Fruit fly (Drosophila melanogaster) whole organism, prepupa: ENCODE data around the gene Galk.

ENCODE experiments used
- Blimp-1 ChIP-seq: fragments of 200-800 bp; sonication (Bioruptor generic); optimal IDR thresholded peaks from 3 replicates; lab custom pipeline; 2017; ENCODE audit warnings: missing biosample characterization, missing genetic modification characterization, mild to moderate bottlenecking, moderate library complexity, missing genetic modification reagents
- CG10631 ChIP-seq: fragments of 200-800 bp; sonication (Bioruptor generic); optimal IDR thresholded peaks from 2 replicates; lab custom pipeline; 2016; ENCODE audit warnings: missing biosample characterization, missing genetic modification characterization
- CG10669 ChIP-seq: fragments of 200-800 bp; sonication (Bioruptor generic); optimal IDR thresholded peaks from 3 replicates; lab custom pipeline; 2018; ENCODE audit warnings: missing biosample characterization, mild to moderate bottlenecking, missing genetic modification characterization, moderate library complexity
- CG11294 ChIP-seq: fragments of 200-800 bp; sonication (Bioruptor generic); IDR thresholded peaks from 2 replicates; pipeline ENCODE4 v1.3.6; 2022; ENCODE audit warnings: missing biosample characterization, missing genetic modification characterization
- CG11902 ChIP-seq: fragments of 200-800 bp; sonication (Bioruptor generic); optimal IDR thresholded peaks from 3 replicates; lab custom pipeline; 2016; ENCODE audit warnings: missing biosample characterization, missing genetic modification characterization
- CG15336 ChIP-seq: fragments of 200-800 bp; sonication (Bioruptor generic); IDR thresholded peaks from 2 replicates; pipeline ENCODE4 v1.3.6; 2022; ENCODE audit warnings: missing biosample characterization, missing genetic modification characterization
- CG3032 ChIP-seq: fragments of 200-800 bp; optimal IDR thresholded peaks from 2 replicates; lab custom pipeline; 2019; ENCODE audit warnings: missing biosample characterization, mild to moderate bottlenecking, missing genetic modification characterization, moderate library complexity
- CG32006 ChIP-seq: fragments of 200-800 bp; sonication (Bioruptor generic); optimal IDR thresholded peaks from 3 replicates; lab custom pipeline; 2017; ENCODE audit warnings: missing biosample characterization, mild to moderate bottlenecking, missing genetic modification characterization
- CG3919 ChIP-seq: fragments of 200-800 bp; sonication (Bioruptor generic); optimal IDR thresholded peaks from 3 replicates; lab custom pipeline; 2016; ENCODE audit warnings: missing biosample characterization, missing genetic modification characterization
- CG4318 ChIP-seq: fragments of 200-800 bp; sonication (Bioruptor generic); optimal IDR thresholded peaks from 3 replicates; lab custom pipeline; 2017; ENCODE audit warnings: missing biosample characterization, mild to moderate bottlenecking, missing genetic modification characterization
- CG6163 ChIP-seq: fragments of 200-800 bp; sonication (Bioruptor generic); IDR thresholded peaks from 3 replicates; pipeline ENCODE4 v1.3.6; 2022; ENCODE audit warnings: missing biosample characterization, missing genetic modification characterization
- CG6808 ChIP-seq: fragments of 200-800 bp; sonication (Bioruptor generic); optimal IDR thresholded peaks from 3 replicates; lab custom pipeline; 2017; ENCODE audit warnings: missing biosample characterization, missing genetic modification characterization, mild to moderate bottlenecking, moderate library complexity, missing genetic modification reagents
- CG6854 ChIP-seq: fragments of 200-800 bp; sonication (Bioruptor generic); optimal IDR thresholded peaks from 2 replicates; lab custom pipeline; 2017; ENCODE audit warnings: missing biosample characterization, mild to moderate bottlenecking, missing genetic modification characterization
- CG7368 ChIP-seq: fragments of 200-800 bp; sonication (Bioruptor generic); optimal IDR thresholded peaks from 3 replicates; lab custom pipeline; 2016; ENCODE audit warnings: missing biosample characterization, missing genetic modification characterization
- CG8632 ChIP-seq: fragments of 200-800 bp; sonication (Bioruptor generic); optimal IDR thresholded peaks from 3 replicates; lab custom pipeline; 2016; ENCODE audit warnings: missing biosample characterization, missing genetic modification characterization
- Eip78C ChIP-seq: fragments of 200-800 bp; sonication (Bioruptor generic); peaks from one replicate; lab custom pipeline; 2016; ENCODE audit warnings: missing biosample characterization, missing genetic modification characterization
- Eip93F ChIP-seq: fragments of 200-800 bp; sonication (Bioruptor generic); optimal IDR thresholded peaks from 2 replicates; lab custom pipeline; 2016; ENCODE audit warnings: missing biosample characterization, mild to moderate bottlenecking, missing genetic modification characterization
- Ets21C ChIP-seq: fragments of 200-800 bp; sonication (Bioruptor generic); optimal IDR thresholded peaks from 3 replicates; lab custom pipeline; 2016; ENCODE audit warnings: missing biosample characterization, missing genetic modification characterization
- Hr39 ChIP-seq: fragments of 200-800 bp; sonication (Bioruptor generic); optimal IDR thresholded peaks from 2 replicates; lab custom pipeline; 2016; ENCODE audit warnings: missing biosample characterization, missing genetic modification characterization
- Lpt ChIP-seq: fragments of 200-800 bp; sonication (Bioruptor generic); optimal IDR thresholded peaks from 3 replicates; lab custom pipeline; 2016; ENCODE audit warnings: missing biosample characterization, missing genetic modification characterization
- Met ChIP-seq: fragments of 200-800 bp; sonication (Bioruptor generic); optimal IDR thresholded peaks from 3 replicates; lab custom pipeline; 2016; ENCODE audit warnings: missing biosample characterization, missing genetic modification characterization
- Smox ChIP-seq: fragments of 200-800 bp; sonication (Bioruptor generic); optimal IDR thresholded peaks from 3 replicates; lab custom pipeline; 2016; ENCODE audit warnings: missing biosample characterization, missing genetic modification characterization
- Sox102F ChIP-seq: fragments of 200-800 bp; sonication (Bioruptor generic); optimal IDR thresholded peaks from 2 replicates; lab custom pipeline; 2016; ENCODE audit warnings: missing biosample characterization, mild to moderate bottlenecking, missing genetic modification characterization
- Sox14 ChIP-seq: fragments of 200-800 bp; sonication (Bioruptor generic); optimal IDR thresholded peaks from 3 replicates; lab custom pipeline; 2016; ENCODE audit warnings: missing biosample characterization, missing genetic modification characterization
- Sox15 ChIP-seq: fragments of 200-800 bp; sonication (Bioruptor generic); optimal IDR thresholded peaks from 3 replicates; lab custom pipeline; 2016; ENCODE audit warnings: missing biosample characterization, missing genetic modification characterization
- achi ChIP-seq: fragments of 200-800 bp; sonication (Bioruptor generic); optimal IDR thresholded peaks from 3 replicates; lab custom pipeline; 2016; ENCODE audit warnings: missing biosample characterization, missing genetic modification characterization
- acj6 ChIP-seq: fragments of 200-800 bp; sonication (Bioruptor generic); optimal IDR thresholded peaks from 3 replicates; lab custom pipeline; 2016; ENCODE audit warnings: missing biosample characterization, missing genetic modification characterization
- cyc ChIP-seq: fragments of 200-800 bp; sonication (Bioruptor generic); optimal IDR thresholded peaks from 3 replicates; lab custom pipeline; 2016; ENCODE audit warnings: missing biosample characterization, missing genetic modification characterization
- dsx ChIP-seq: fragments of 200-800 bp; optimal IDR thresholded peaks from 3 replicates; lab custom pipeline; 2019; ENCODE audit warnings: missing biosample characterization, mild to moderate bottlenecking, missing genetic modification characterization, moderate library complexity; ENCODE audit not compliant: poor library complexity, severe bottlenecking
- esn ChIP-seq: fragments of 200-800 bp; sonication (Bioruptor generic); optimal IDR thresholded peaks from 2 replicates; lab custom pipeline; 2016; ENCODE audit warnings: missing biosample characterization, mild to moderate bottlenecking, missing genetic modification characterization, moderate library complexity
- fd59A ChIP-seq: fragments of 200-800 bp; sonication (Bioruptor generic); optimal IDR thresholded peaks from 2 replicates; lab custom pipeline; 2017; ENCODE audit warnings: missing biosample characterization, mild to moderate bottlenecking, missing genetic modification characterization, missing genetic modification reagents
- lz ChIP-seq: fragments of 200-800 bp; sonication (Bioruptor generic); optimal IDR thresholded peaks from 3 replicates; lab custom pipeline; 2016; ENCODE audit warnings: missing biosample characterization, missing genetic modification characterization
- pdm3 ChIP-seq: fragments of 200-800 bp; sonication (Bioruptor generic); optimal IDR thresholded peaks from 3 replicates; lab custom pipeline; 2016; ENCODE audit warnings: missing biosample characterization, missing genetic modification characterization
- salr ChIP-seq, 2 experiments: fragments of 200-800 bp; sonication (Bioruptor generic); optimal IDR thresholded peaks; 3 replicates each; lab custom pipeline; 2016 to 2018; ENCODE audit warnings: missing biosample characterization in 2 of 2, missing genetic modification characterization in 2 of 2, mild to moderate bottlenecking in 1 of 2
- svp ChIP-seq: fragments of 200-800 bp; sonication (Bioruptor generic); peaks from one replicate; lab custom pipeline; 2016; ENCODE audit warnings: missing biosample characterization, missing genetic modification characterization
- topi ChIP-seq: fragments of 200-800 bp; sonication (Bioruptor generic); optimal IDR thresholded peaks from 3 replicates; lab custom pipeline; 2016; ENCODE audit warnings: missing biosample characterization, missing genetic modification characterization
- vri ChIP-seq: fragments of 200-800 bp; sonication (Bioruptor generic); optimal IDR thresholded peaks from 3 replicates; lab custom pipeline; 2016; ENCODE audit warnings: missing biosample characterization, mild to moderate bottlenecking, missing genetic modification characterization

Galk gene

dm6 chr3L:8953199-8953956 lies 32.5 kb downstream of the Galk start (continued):
- peak; percentile 30 for TF ChIP-seq cyc (GFP tag; lab: Kevin White, UChicago)
- peak; percentile 21 for TF ChIP-seq CG7368 (GFP tag; lab: Kevin White, UChicago)
- TF ChIP-seq esn: peak; percentile 74
- TF ChIP-seq svp (GFP tag; lab: Kevin White, UChicago): no peak
- peak; percentile 60 for TF ChIP-seq CG4318
- peak; percentile 68 for TF ChIP-seq Sox102F
- peak in 1 of 2 experiments; percentile 60 for TF ChIP-seq salr (GFP tag; optimal IDR thresholded peaks at IDR 0.05; lab: Kevin White, UChicago)
- TF ChIP-seq CG8632: peak; percentile 47
- TF ChIP-seq dsx (GFP tag; lab: Kevin White, UChicago): peak; percentile 46
- peak; percentile 35 for TF ChIP-seq Eip93F (GFP tag; lab: Kevin White, UChicago)
- TF ChIP-seq CG10669: peak; percentile 67
- TF ChIP-seq Eip78C: peak; percentile 91
- TF ChIP-seq CG11902 (GFP tag; lab: Kevin White, UChicago): no peak
- peak; percentile 42 for TF ChIP-seq acj6
- peak; percentile 53 for TF ChIP-seq CG3919 (GFP tag; lab: Kevin White, UChicago)
- TF ChIP-seq Ets21C (GFP tag; lab: Kevin White, UChicago): peak; percentile 41
- peak; percentile 46 for TF ChIP-seq achi (GFP tag; lab: Kevin White, UChicago)
- peak; percentile 29 for TF ChIP-seq Hr39 (GFP tag; lab: Kevin White, UChicago)
- peak; percentile 78 for TF ChIP-seq CG10631
- peak; percentile 7 for TF ChIP-seq Smox (GFP tag; lab: Kevin White, UChicago)
- no peak for TF ChIP-seq CG11294 (GFP tag; lab: Robert Waterston, UW)
- TF ChIP-seq Met (GFP tag; lab: Kevin White, UChicago): peak; percentile 72
- TF ChIP-seq fd59A (GFP tag; lab: Kevin White, UChicago): peak; percentile 51
- TF ChIP-seq Sox15 (GFP tag; lab: Kevin White, UChicago): no peak
- peak; percentile 90 for TF ChIP-seq CG32006
- TF ChIP-seq CG3032 (tag; lab: Kevin White, UChicago): peak; percentile 71
- peak; percentile 10 for TF ChIP-seq CG6854
- TF ChIP-seq CG6163 (GFP tag; lab: Robert Waterston, UW): no peak; the same call in 2 of the 3 replicates

- TF ChIP-seq Lpt (GFP tag; lab: Kevin White, UChicago) (no peak), CG6808 (GFP tag; lab: Kevin White, UChicago) (no peak), CG10669 (no peak), CG15336 (no peak), salr (GFP tag; optimal IDR thresholded peaks at IDR 0.05; lab: Kevin White, UChicago) (no peak), Eip78C (no peak), Hr39 (GFP tag; lab: Kevin White, UChicago) (no peak), CG32006 (no peak), lz (no peak), Met (GFP tag; lab: Kevin White, UChicago) (no peak), dsx (GFP tag; lab: Kevin White, UChicago) (no peak), Blimp-1 (GFP tag; lab: Kevin White, UChicago) (no peak), Smox (GFP tag; lab: Kevin White, UChicago) (no peak), pdm3 (GFP tag; lab: Kevin White, UChicago) (no peak), Sox102F (no peak), vri (GFP tag; lab: Kevin White, UChicago) (no peak), Sox14 (GFP tag; lab: Kevin White, UChicago) (no peak), CG6854 (no peak), esn (no peak), topi (GFP tag; lab: Kevin White, UChicago) (no peak)
Measured at dm6 chr3L:8952549-8953198, 33.2 kb downstream of the Galk start.
